Worm (Caenorhabditis elegans): ENCODE results near the gene Y11D7A.3.
A peak's percentile ranks its signal among the peaks of the same experiment; 100 is the strongest.
"Not testable (repeated sequence)": the region's sequence is repeated elsewhere in the genome, so short reads cannot be mapped to it uniquely, and the experiment has no call there.

The Y11D7A.3 gene

ce11 chrIV:9216956-9217355 is 15.9 kb upstream of the Y11D7A.3 start:
- TF ChIP-seq dao-5 (tag; optimal IDR thresholded peaks at IDR 0.05), result no peak
- no peak for TF ChIP-seq W03F9.2 (tag; optimal IDR thresholded peaks at IDR 0.05)
- TF ChIP-seq him-1 (tag; optimal IDR thresholded peaks at IDR 0.05), result no peak

- TF ChIP-seq dao-5 (tag; optimal IDR thresholded peaks at IDR 0.05), result no peak
- no peak for TF ChIP-seq him-1 (tag; optimal IDR thresholded peaks at IDR 0.05)
- no peak for TF ChIP-seq W03F9.2 (tag; optimal IDR thresholded peaks at IDR 0.05)
These were observed 15.5 kb upstream of the Y11D7A.3 start, which contains the start of gene C46C2.2 for ce11 chrIV:9217426-9217825. TSS of gene C46C2.2 (plus strand) at chrIV:9217726.

ce11 chrIV:9218415-9218814 is 14.5 kb upstream of the Y11D7A.3 start:
- TF ChIP-seq dao-5 (tag; optimal IDR thresholded peaks at IDR 0.05) (no peak), him-1 (tag; optimal IDR thresholded peaks at IDR 0.05) (no peak), W03F9.2 (tag; optimal IDR thresholded peaks at IDR 0.05) (no peak)

- TF ChIP-seq W03F9.2 (tag; optimal IDR thresholded peaks at IDR 0.05) (no peak), him-1 (tag; optimal IDR thresholded peaks at IDR 0.05) (no peak), dao-5 (tag; optimal IDR thresholded peaks at IDR 0.05) (no peak)
These were observed 8.1 kb upstream of the Y11D7A.3 start, which contains the start of gene C46C2.3 for ce11 chrIV:9224825-9225224. TSS of gene C46C2.3 (plus strand) at chrIV:9225125.

ce11 chrIV:9227650-9228049 is 5.2 kb upstream of the Y11D7A.3 start:
- TF ChIP-seq him-1 (tag; optimal IDR thresholded peaks at IDR 0.05) (no peak), W03F9.2 (tag; optimal IDR thresholded peaks at IDR 0.05) (no peak), dao-5 (tag; optimal IDR thresholded peaks at IDR 0.05) (no peak)

- TF ChIP-seq W03F9.2 (tag; optimal IDR thresholded peaks at IDR 0.05) (no peak), him-1 (tag; optimal IDR thresholded peaks at IDR 0.05) (no peak), dao-5 (tag; optimal IDR thresholded peaks at IDR 0.05) (no peak)
These were observed 6.3 kb downstream of the Y11D7A.3 start for ce11 chrIV:9239151-9239550.

ce11 chrIV:9243670-9244069 is 10.8 kb downstream of the Y11D7A.3 start, which contains the start of gene rab-28:
TSS of gene rab-28 (minus strand) at chrIV:9244012.
- TF ChIP-seq dao-5 (tag; optimal IDR thresholded peaks at IDR 0.05) (no peak), him-1 (tag; optimal IDR thresholded peaks at IDR 0.05) (no peak), W03F9.2 (tag; optimal IDR thresholded peaks at IDR 0.05) (no peak)

- no peak for TF ChIP-seq him-1 (tag; optimal IDR thresholded peaks at IDR 0.05)
- no peak for TF ChIP-seq dao-5 (tag; optimal IDR thresholded peaks at IDR 0.05)
- TF ChIP-seq W03F9.2 (tag; optimal IDR thresholded peaks at IDR 0.05), result no peak
These were observed 12.5 kb downstream of the Y11D7A.3 start, which contains the start of gene Y11D7A.5 for ce11 chrIV:9245423-9245822. TSS of gene Y11D7A.5 (minus strand) at chrIV:9245523.

ce11 chrIV:9249219-9249618 is 16.3 kb downstream of the Y11D7A.3 start, which contains the start of gene Y11D7A.7:
TSS of gene Y11D7A.7 (plus strand) at chrIV:9249519.
- TF ChIP-seq dao-5, W03F9.2, him-1 (tag; optimal IDR thresholded peaks at IDR 0.05): not testable (repeated sequence)

- TF ChIP-seq him-1 (tag; optimal IDR thresholded peaks at IDR 0.05) (no peak), W03F9.2 (tag; optimal IDR thresholded peaks at IDR 0.05) (no peak)
These were observed 18.2 kb downstream of the Y11D7A.3 start, which contains the start of gene Y11D7A.8 for ce11 chrIV:9251079-9251478. TSS of gene Y11D7A.8 (plus strand) at chrIV:9251379.

ce11 chrIV:9256017-9256416 is 23.1 kb downstream of the Y11D7A.3 start, which contains the start of gene Y11D7A.9:
TSS of gene Y11D7A.9 (minus strand) at chrIV:9256117.
- TF ChIP-seq dao-5 (tag; optimal IDR thresholded peaks at IDR 0.05) (no peak), W03F9.2 (tag; optimal IDR thresholded peaks at IDR 0.05) (no peak), him-1 (tag; optimal IDR thresholded peaks at IDR 0.05) (no peak)

ce11 chrIV:9256865-9257264 is 24.0 kb downstream of the Y11D7A.3 start:
- TF ChIP-seq W03F9.2 (tag; optimal IDR thresholded peaks at IDR 0.05) (no peak), him-1 (tag; optimal IDR thresholded peaks at IDR 0.05) (no peak), dao-5 (tag; optimal IDR thresholded peaks at IDR 0.05) (no peak)

ce11 chrIV:9258547-9258946 is 25.7 kb downstream of the Y11D7A.3 start:
- TF ChIP-seq dao-5 (tag; optimal IDR thresholded peaks at IDR 0.05), result no peak
- TF ChIP-seq W03F9.2 (tag; optimal IDR thresholded peaks at IDR 0.05), result no peak
- no peak for TF ChIP-seq him-1 (tag; optimal IDR thresholded peaks at IDR 0.05)

- no peak for TF ChIP-seq him-1 (tag; optimal IDR thresholded peaks at IDR 0.05)
- TF ChIP-seq W03F9.2 (tag; optimal IDR thresholded peaks at IDR 0.05), result no peak
- no peak for TF ChIP-seq dao-5 (tag; optimal IDR thresholded peaks at IDR 0.05)
These were observed 26.8 kb downstream of the Y11D7A.3 start, which contains the start of gene Y11D7A.10 for ce11 chrIV:9259687-9260086. TSS of gene Y11D7A.10 (minus strand) at chrIV:9259768.

- no peak for TF ChIP-seq dao-5 (tag; optimal IDR thresholded peaks at IDR 0.05)
- TF ChIP-seq W03F9.2 (tag; optimal IDR thresholded peaks at IDR 0.05), result peak; percentile 17
- TF ChIP-seq him-1 (tag; optimal IDR thresholded peaks at IDR 0.05), result no peak
These were observed 27.4 kb downstream of the Y11D7A.3 start for ce11 chrIV:9260334-9260733.

Data from whole organism, L4/young adult.